Worm (Caenorhabditis elegans): ENCODE results near the gene M163.22.
A peak's percentile ranks its signal among the peaks of the same experiment; 100 is the strongest.

The M163.22 gene

ce11 chrX:14487832-14488231 is 22.1 kb downstream of the M163.22 start:
- TF ChIP-seq F55B11.4 (tag; optimal IDR thresholded peaks at IDR 0.05; ENCODE audit: borderline replicate concordance, insufficient read depth) (no peak), ztf-3 (GFP tag; optimal IDR thresholded peaks at IDR 0.05) (no peak), B0019.2 (GFP tag; conservative IDR thresholded peaks at IDR 0.05) (no peak), repo-1 (tag; optimal IDR thresholded peaks at IDR 0.05) (no peak), attf-3 (GFP tag; conservative IDR thresholded peaks at IDR 0.05) (no peak), Y53F4B.3 (GFP tag; IDR thresholded peaks at IDR 0.05) (no peak), sea-2 (GFP tag; IDR thresholded peaks at IDR 0.05) (no peak), zfh-2 (GFP tag; conservative IDR thresholded peaks at IDR 0.05) (no peak), T26A5.8 (tag; optimal IDR thresholded peaks at IDR 0.05) (no peak), rcor-1 (GFP tag; IDR thresholded peaks at IDR 0.05) (no peak), K11D2.4 (GFP tag; IDR thresholded peaks at IDR 0.05) (no peak), aptf-2 (GFP tag; conservative IDR thresholded peaks at IDR 0.05) (no peak), chd-7 (tag; optimal IDR thresholded peaks at IDR 0.05) (no peak), attf-6 (GFP tag; IDR thresholded peaks at IDR 0.05) (no peak), lin-35 (GFP tag; optimal IDR thresholded peaks at IDR 0.05) (no peak), F39B2.1 (GFP tag; IDR thresholded peaks at IDR 0.05) (no peak), lir-1 (GFP tag; conservative IDR thresholded peaks at IDR 0.05) (no peak), ztf-25 (GFP tag; IDR thresholded peaks at IDR 0.05) (no peak)

ce11 chrX:14489945-14490344 is 24.3 kb downstream of the M163.22 start, which contains the start of gene his-24:
his-24 (plus strand) TSS chrX:14490094.
- no peak for TF ChIP-seq B0019.2 (GFP tag; conservative IDR thresholded peaks at IDR 0.05)
- TF ChIP-seq Y95B8A.8 (GFP tag; IDR thresholded peaks at IDR 0.05): no peak
- no peak for TF ChIP-seq aptf-3 (GFP tag; IDR thresholded peaks at IDR 0.05)
- TF ChIP-seq lsl-1 (GFP tag; optimal IDR thresholded peaks at IDR 0.05): no peak
- TF ChIP-seq pbrm-1 (GFP tag; IDR thresholded peaks at IDR 0.05): peak; percentile 97
- peak; percentile 13 for TF ChIP-seq atf-7 (tag; optimal IDR thresholded peaks at IDR 0.05)
- peak; percentile 16 for TF ChIP-seq chd-7 (tag; optimal IDR thresholded peaks at IDR 0.05)
- peak; percentile 64 for TF ChIP-seq K12H6.12 (tag; optimal IDR thresholded peaks at IDR 0.05)
- no peak for TF ChIP-seq him-1 (tag; optimal IDR thresholded peaks at IDR 0.05)
- no peak for TF ChIP-seq snpc-3.4 (tag; optimal IDR thresholded peaks at IDR 0.05)
- no peak for TF ChIP-seq rpc-1 (optimal IDR thresholded peaks at IDR 0.05)
- no peak for TF ChIP-seq rpc-1 (tag; optimal IDR thresholded peaks at IDR 0.05)
- TF ChIP-seq egl-18 (GFP tag; IDR thresholded peaks at IDR 0.05): peak; percentile 5; the same call in 1 of the 2 replicates
- no peak for TF ChIP-seq egl-44 (GFP tag; IDR thresholded peaks at IDR 0.05)
- no peak for TF ChIP-seq T07F8.4 (tag; optimal IDR thresholded peaks at IDR 0.05)
- no peak for TF ChIP-seq snpc-4 (GFP tag; optimal IDR thresholded peaks at IDR 0.05)
- peak in 2 of 4 experiments; percentile 5 to 58 for TF ChIP-seq snpc-4 (tag; optimal IDR thresholded peaks at IDR 0.05)
- TF ChIP-seq ama-1 (optimal IDR thresholded peaks at IDR 0.05): peak; percentile 24
- TF ChIP-seq ama-1 (GFP tag; optimal IDR thresholded peaks at IDR 0.05): no peak
- peak; percentile 17 for TF ChIP-seq ztf-18 (tag; optimal IDR thresholded peaks at IDR 0.05)
- TF ChIP-seq nfya-2 (GFP tag; IDR thresholded peaks at IDR 0.05): no peak
- TF ChIP-seq ekl-4 (GFP tag; IDR thresholded peaks at IDR 0.05): no peak; the same call in 1 of the 2 replicates
- peak; percentile 67 for TF ChIP-seq tbp1 (GFP tag; optimal IDR thresholded peaks at IDR 0.05)
- no peak for TF ChIP-seq somi-1 (GFP tag; optimal IDR thresholded peaks at IDR 0.05)
- no peak for TF ChIP-seq F57A8.1 (GFP tag; optimal IDR thresholded peaks at IDR 0.05)
- 0 out of 2 replicates have a peak, but pooled peaks have one; percentile 11 for TF ChIP-seq let-526 (GFP tag; IDR thresholded peaks at IDR 0.05)
- TF ChIP-seq dpl-1 (GFP tag; optimal IDR thresholded peaks at IDR 0.05): no peak
- TF ChIP-seq ceh-27 (GFP tag; optimal IDR thresholded peaks at IDR 0.05): peak; percentile 77
- no peak for TF ChIP-seq ztf-22 (GFP tag; optimal IDR thresholded peaks at IDR 0.05)
- no peak for TF ChIP-seq hrde-1 (tag; optimal IDR thresholded peaks at IDR 0.05; ENCODE audit: borderline replicate concordance)
- no peak for TF ChIP-seq lsy-27 (tag; optimal IDR thresholded peaks at IDR 0.05; ENCODE audit: borderline replicate concordance, insufficient read depth)
- TF ChIP-seq lin-54 (GFP tag; optimal IDR thresholded peaks at IDR 0.05): no peak
- peak; percentile 78 for TF ChIP-seq lin-40 (tag; optimal IDR thresholded peaks at IDR 0.05)

Measured in whole organism, young adult.